Fruit fly (Drosophila melanogaster) whole organism, adult: Measurements from ENCODE around the gene tomboy20.
A peak's percentile ranks its signal among the peaks of the same experiment; 100 is the strongest.

ENCODE experiments used
- CG11617 ChIP-seq: fragments of 200-800 bp; sonication (Bioruptor generic); optimal IDR thresholded peaks from 2 replicates; lab custom pipeline; 2017; ENCODE audit warnings: mild to moderate bottlenecking, missing biosample characterization, missing genetic modification reagents, missing genetic modification characterization
- CG12768 ChIP-seq: fragments of 200-800 bp; sonication (Bioruptor generic); optimal IDR thresholded peaks from 2 replicates; lab custom pipeline; 2017; ENCODE audit warnings: missing biosample characterization, missing genetic modification characterization, mild to moderate bottlenecking, moderate library complexity, missing genetic modification reagents
- CG14711 ChIP-seq: fragments of 200-800 bp; sonication (Bioruptor generic); optimal IDR thresholded peaks from 2 replicates; lab custom pipeline; 2018; ENCODE audit warnings: missing biosample characterization, mild to moderate bottlenecking, missing genetic modification characterization, moderate library complexity
- CG1620 ChIP-seq: fragments of 200-800 bp; sonication (Bioruptor generic); optimal IDR thresholded peaks from 2 replicates; lab custom pipeline; 2016; ENCODE audit warnings: missing biosample characterization, missing genetic modification characterization
- CG33017 ChIP-seq: fragments of 200-800 bp; sonication (Bioruptor generic); optimal IDR thresholded peaks from 2 replicates; lab custom pipeline; 2018; ENCODE audit warnings: missing biosample characterization, mild to moderate bottlenecking, missing genetic modification characterization, moderate library complexity
- CG5204 ChIP-seq: fragments of 200-800 bp; sonication (Bioruptor generic); optimal IDR thresholded peaks from 2 replicates; lab custom pipeline; 2016; ENCODE audit warnings: missing biosample characterization, missing genetic modification characterization
- CG7045 ChIP-seq: fragments of 200-800 bp; sonication (Bioruptor generic); optimal IDR thresholded peaks from 2 replicates; lab custom pipeline; 2017; ENCODE audit warnings: missing biosample characterization, mild to moderate bottlenecking, missing genetic modification characterization
- CG7101 ChIP-seq: fragments of 200-800 bp; sonication (Bioruptor generic); optimal IDR thresholded peaks from 2 replicates; lab custom pipeline; 2018; ENCODE audit warnings: missing biosample characterization, mild to moderate bottlenecking, missing genetic modification characterization, moderate library complexity
- Clk ChIP-seq: fragments of 200-800 bp; sonication (Bioruptor generic); optimal IDR thresholded peaks from 2 replicates; lab custom pipeline; 2017; ENCODE audit warnings: missing biosample characterization, missing genetic modification characterization
- Crg-1 ChIP-seq: fragments of 200-800 bp; sonication (Bioruptor generic); optimal IDR thresholded peaks from 2 replicates; lab custom pipeline; 2016; ENCODE audit warnings: missing biosample characterization, missing genetic modification characterization
- Hr96 ChIP-seq: fragments of 200-800 bp; sonication (Bioruptor generic); optimal IDR thresholded peaks from 2 replicates; lab custom pipeline; 2016; ENCODE audit warnings: missing biosample characterization, missing genetic modification characterization
- Mnt ChIP-seq: fragments of 200-800 bp; sonication (Bioruptor generic); optimal IDR thresholded peaks from 2 replicates; lab custom pipeline; 2016; ENCODE audit warnings: missing biosample characterization, mild to moderate bottlenecking, missing genetic modification characterization
- bab1 ChIP-seq: fragments of 200-800 bp; sonication (Bioruptor generic); optimal IDR thresholded peaks from 3 replicates; lab custom pipeline; 2019; ENCODE audit warnings: missing biosample characterization, mild to moderate bottlenecking, missing genetic modification characterization, moderate library complexity
- cic ChIP-seq: fragments of 200-800 bp; sonication (Bioruptor generic); optimal IDR thresholded peaks from 2 replicates; lab custom pipeline; 2017; ENCODE audit warnings: missing biosample characterization, mild to moderate bottlenecking, missing genetic modification characterization, moderate library complexity
- cnc ChIP-seq, 2 experiments: fragments of >200 bp; optimal IDR thresholded peaks; 2 replicates each; lab custom pipeline; 2017
- kay ChIP-seq: fragments of 200-800 bp; sonication (Bioruptor generic); peaks from one replicate; lab custom pipeline; 2016; ENCODE audit warnings: missing biosample characterization, missing genetic modification characterization, borderline replicate concordance
- ovo ChIP-seq: fragments of 200-800 bp; sonication (Bioruptor generic); optimal IDR thresholded peaks from 2 replicates; lab custom pipeline; 2016; ENCODE audit warnings: missing biosample characterization, missing genetic modification characterization
- pad ChIP-seq: fragments of 200-800 bp; sonication (Bioruptor generic); optimal IDR thresholded peaks from 3 replicates; lab custom pipeline; 2017; ENCODE audit warnings: missing biosample characterization, missing genetic modification characterization, mild to moderate bottlenecking, moderate library complexity, missing genetic modification reagents
- tj ChIP-seq: fragments of 200-800 bp; sonication (Bioruptor generic); optimal IDR thresholded peaks from 3 replicates; lab custom pipeline; 2017; ENCODE audit warnings: missing biosample characterization, mild to moderate bottlenecking, missing genetic modification characterization, moderate library complexity
- toe ChIP-seq: fragments of 200-800 bp; sonication (Bioruptor generic); optimal IDR thresholded peaks from 2 replicates; lab custom pipeline; 2016; ENCODE audit warnings: missing biosample characterization, missing genetic modification characterization

Gene tomboy20

dm6 chr3R:10735857-10736256 lies at the start of gene tomboy20:
Gene tomboy20, minus strand, starts transcription at chr3R:10735957.
- TF ChIP-seq bab1 (GFP tag; lab: Kevin White, UChicago) (no peak), CG7101 (tag; lab: Kevin White, UChicago) (no peak), tj (GFP tag; lab: Kevin White, UChicago) (no peak), Clk (GFP tag; lab: Kevin White, UChicago) (no peak), CG33017 (tag; lab: Kevin White, UChicago) (no peak), kay (GFP tag; lab: Kevin White, UChicago) (no peak), CG1620 (GFP tag; lab: Kevin White, UChicago) (no peak)

DNA sequence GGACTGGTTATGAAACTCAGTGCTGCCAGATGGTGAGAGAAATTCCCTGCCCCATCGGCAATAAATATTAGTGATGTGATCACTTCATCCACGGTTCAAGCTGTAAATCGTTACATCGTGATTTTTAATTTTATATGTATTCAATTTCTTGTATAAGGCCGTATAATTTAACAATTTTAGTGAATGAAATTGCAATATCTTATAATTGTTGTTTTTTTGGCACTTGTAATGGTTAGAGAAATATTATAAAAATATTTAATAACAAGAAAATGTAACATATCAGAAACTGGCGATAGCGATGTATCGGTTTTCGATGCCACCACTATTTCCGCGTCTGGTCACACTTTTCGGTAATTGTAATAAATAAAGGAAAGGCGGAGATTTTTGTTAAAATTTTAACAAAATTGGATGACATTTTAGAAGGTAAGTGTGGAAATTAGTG lies 48.3 kb upstream of the tomboy20 start, which contains the start of the genes mRpL37 and Rbp1:
Gene mRpL37, minus strand, starts transcription at position 35 of the 442 bp plus-strand sequence.
Gene Rbp1, plus strand, starts transcription at position 326 of the 442 bp plus-strand sequence.
- TF ChIP-seq Clk (GFP tag; lab: Kevin White, UChicago) (peak; percentile 28), CG1620 (GFP tag; lab: Kevin White, UChicago) (peak; percentile 73), CG7045 (peak; percentile 71), pad (GFP tag; lab: Kevin White, UChicago) (peak; percentile 60), tj (GFP tag; lab: Kevin White, UChicago) (peak; percentile 71), CG11617 (peak; percentile 71), bab1 (GFP tag; lab: Kevin White, UChicago) (peak; percentile 77), CG33017 (tag; lab: Kevin White, UChicago) (peak; percentile 13), ovo (GFP tag; lab: Kevin White, UChicago) (peak; percentile 59), CG5204 (GFP tag; lab: Kevin White, UChicago) (peak; percentile 57), CG12768 (GFP tag; lab: Kevin White, UChicago) (peak; percentile 62), cic (GFP tag; lab: Kevin White, UChicago) (no peak), CG7101 (tag; lab: Kevin White, UChicago) (peak; percentile 73), Hr96 (GFP tag; lab: Kevin White, UChicago) (no peak), cnc (optimal IDR thresholded peaks at IDR 0.05; lab: Kevin White, UChicago) (no peak), kay (GFP tag; lab: Kevin White, UChicago) (peak; percentile 75), CG14711 (tag; lab: Kevin White, UChicago) (peak; percentile 71), Mnt (GFP tag; lab: Kevin White, UChicago) (peak; percentile 69), toe (GFP tag; lab: Kevin White, UChicago) (peak; percentile 85), Crg-1 (peak; percentile 56)

DNA sequence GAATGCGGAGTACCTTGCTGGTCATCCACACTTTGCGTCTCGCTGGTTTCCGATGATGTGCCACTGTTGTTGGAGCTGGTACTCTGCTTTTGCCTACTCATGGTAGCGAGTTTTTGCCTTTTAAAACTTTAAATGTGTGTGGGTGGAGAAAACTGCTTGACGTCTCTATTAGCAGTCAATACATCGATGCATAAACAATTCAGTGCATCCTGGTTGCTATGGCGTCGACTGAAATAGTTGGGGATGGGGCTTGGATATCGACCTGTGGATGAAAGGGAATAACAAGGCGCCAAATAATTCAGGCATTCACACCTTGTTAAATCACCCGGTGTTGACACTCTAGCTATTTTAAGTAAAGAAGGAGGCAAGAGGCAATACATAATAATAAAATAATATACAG lies 46.4 kb upstream of the tomboy20 start, which contains the start of gene CG42633:
Gene CG42633, minus strand, starts transcription at position 101 of the 400 bp plus-strand sequence.
- TF ChIP-seq CG11617, result no peak
- no peak for TF ChIP-seq cnc (optimal IDR thresholded peaks at IDR 0.05; lab: Kevin White, UChicago)
- TF ChIP-seq CG7045, result no peak
- no peak for TF ChIP-seq cic (GFP tag; lab: Kevin White, UChicago)
- TF ChIP-seq pad (GFP tag; lab: Kevin White, UChicago), result no peak
- TF ChIP-seq Clk (GFP tag; lab: Kevin White, UChicago), result no peak
- no peak for TF ChIP-seq tj (GFP tag; lab: Kevin White, UChicago)
- no peak for TF ChIP-seq Mnt (GFP tag; lab: Kevin White, UChicago)
- no peak for TF ChIP-seq CG7101 (tag; lab: Kevin White, UChicago)
- TF ChIP-seq Crg-1, result no peak
- no peak for TF ChIP-seq CG33017 (tag; lab: Kevin White, UChicago)

DNA sequence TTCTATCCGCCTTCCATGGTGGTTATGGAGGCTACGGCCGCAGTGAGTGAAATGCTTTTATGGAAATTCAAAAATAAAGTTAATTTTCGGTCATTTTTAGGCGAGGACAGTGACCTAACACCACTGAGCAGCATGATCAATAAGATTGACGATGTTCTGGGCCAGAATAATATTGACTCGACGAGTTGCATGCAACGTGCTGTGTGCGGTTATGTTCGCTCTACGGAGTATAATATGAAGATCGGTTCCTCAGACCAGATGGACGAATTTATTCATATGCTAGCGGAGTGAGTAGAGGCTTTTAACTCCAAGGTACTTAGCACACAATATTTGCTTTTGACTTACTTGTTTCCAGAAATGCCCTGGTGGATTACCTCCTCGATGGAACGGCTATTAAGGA lies 44.4 kb upstream of the tomboy20 start:
- TF ChIP-seq toe (GFP tag; lab: Kevin White, UChicago) (no peak), CG14711 (tag; lab: Kevin White, UChicago) (no peak), bab1 (GFP tag; lab: Kevin White, UChicago) (no peak), CG1620 (GFP tag; lab: Kevin White, UChicago) (no peak), ovo (GFP tag; lab: Kevin White, UChicago) (no peak), Crg-1 (no peak), Clk (GFP tag; lab: Kevin White, UChicago) (no peak), CG7045 (no peak), CG7101 (tag; lab: Kevin White, UChicago) (no peak), pad (GFP tag; lab: Kevin White, UChicago) (no peak), tj (GFP tag; lab: Kevin White, UChicago) (no peak), Mnt (GFP tag; lab: Kevin White, UChicago) (no peak), Hr96 (GFP tag; lab: Kevin White, UChicago) (no peak)

- TF ChIP-seq Mnt (GFP tag; lab: Kevin White, UChicago), result no peak
These were observed 43.5 kb upstream of the tomboy20 start, which contains the start of gene Desi for dm6 chr3R:10779269-10779668. Gene Desi, plus strand, starts transcription at chr3R:10779569.

DNA sequence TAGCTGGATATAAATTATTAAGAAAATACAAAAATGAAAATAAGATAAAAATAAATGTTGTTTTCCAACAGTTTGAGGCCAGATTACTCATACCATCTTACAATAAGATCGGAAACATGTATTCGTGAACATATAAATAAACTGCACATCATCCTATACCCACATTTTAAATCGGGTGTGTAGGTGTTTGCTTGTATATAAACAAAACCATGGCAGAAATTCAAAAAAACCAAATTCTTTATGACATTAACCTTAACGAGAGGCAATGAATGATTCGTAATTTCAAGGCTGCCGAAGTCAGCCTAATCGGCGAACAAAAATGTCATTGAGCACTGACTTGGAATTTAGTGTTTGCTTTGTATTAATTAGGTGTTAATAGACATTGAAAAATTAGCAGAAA lies 42.4 kb upstream of the tomboy20 start:
- TF ChIP-seq kay (GFP tag; lab: Kevin White, UChicago) (no peak), CG12768 (GFP tag; lab: Kevin White, UChicago) (no peak), cnc (optimal IDR thresholded peaks at IDR 0.05; lab: Kevin White, UChicago) (no peak)

DNA sequence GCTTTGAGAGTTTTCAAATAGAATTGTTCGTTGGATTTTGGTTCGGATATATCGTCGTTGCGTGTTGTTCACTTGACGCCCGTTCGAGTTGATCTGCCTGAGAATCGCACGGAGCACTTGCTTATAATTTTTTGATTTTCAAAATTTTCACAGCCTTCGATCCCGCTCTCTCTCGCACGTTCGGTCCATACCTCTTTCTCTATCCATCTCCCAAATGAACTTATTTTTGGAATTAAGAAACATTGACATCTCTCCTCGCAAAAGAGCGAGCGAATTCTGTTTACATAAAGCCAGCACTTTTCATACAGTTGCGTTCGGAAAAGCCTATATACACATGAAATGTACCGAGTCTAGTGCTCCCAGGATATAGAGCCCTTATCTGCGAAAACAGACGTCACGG lies 41.5 kb upstream of the tomboy20 start, which contains the start of the genes CG45076, CG45078 and fau:
Gene CG45076, minus strand, starts transcription at position 101 of the 400 bp plus-strand sequence.
Gene CG45078, minus strand, starts transcription at position 101 of the 400 bp plus-strand sequence.
Gene fau, minus strand, starts transcription at position 101 of the 400 bp plus-strand sequence.
- no peak for TF ChIP-seq cnc (optimal IDR thresholded peaks at IDR 0.05; lab: Kevin White, UChicago)
- no peak for TF ChIP-seq Clk (GFP tag; lab: Kevin White, UChicago)
- TF ChIP-seq CG33017 (tag; lab: Kevin White, UChicago), result no peak
- TF ChIP-seq pad (GFP tag; lab: Kevin White, UChicago), result no peak
- TF ChIP-seq cic (GFP tag; lab: Kevin White, UChicago), result no peak
- no peak for TF ChIP-seq CG5204 (GFP tag; lab: Kevin White, UChicago)
- no peak for TF ChIP-seq ovo (GFP tag; lab: Kevin White, UChicago)
- TF ChIP-seq tj (GFP tag; lab: Kevin White, UChicago), result no peak
- no peak for TF ChIP-seq CG11617
- TF ChIP-seq Mnt (GFP tag; lab: Kevin White, UChicago), result no peak
